Fruit fly (Drosophila melanogaster) whole organism, embryonic: Measurements from ENCODE around the gene bsk.

ENCODE experiments used
- Abd-B ChIP-seq: fragments of 200-800 bp; sonication (Bioruptor generic); optimal IDR thresholded peaks from 2 replicates; lab custom pipeline; 2018; ENCODE audit warnings: missing biosample characterization, mild to moderate bottlenecking, missing genetic modification characterization, moderate library complexity
- Ada2b ChIP-seq: fragments of 200-800 bp; sonication (Bioruptor generic); IDR thresholded peaks from 2 replicates; pipeline ENCODE4 v1.3.6; 2022; ENCODE audit warnings: missing biosample characterization, missing genetic modification characterization
- BEAF-32 ChIP-seq: fragments of 200-800 bp; sonication (Bioruptor generic); optimal IDR thresholded peaks from 3 replicates; lab custom pipeline; 2017; ENCODE audit warnings: missing biosample characterization, missing genetic modification characterization, mild to moderate bottlenecking, moderate library complexity, missing genetic modification reagents
- Bgb ChIP-seq: fragments of 200-800 bp; sonication (Bioruptor generic); IDR thresholded peaks from 2 replicates; pipeline ENCODE4 v1.3.6; 2022; ENCODE audit warnings: missing biosample characterization, missing genetic modification characterization; ENCODE audit not compliant: partially characterized antibody
- CG10274 ChIP-seq: fragments of 200-800 bp; sonication (Bioruptor generic); optimal IDR thresholded peaks from 3 replicates; lab custom pipeline; 2017; ENCODE audit warnings: missing biosample characterization, mild to moderate bottlenecking, missing genetic modification characterization
- CG11696 ChIP-seq: fragments of 200-800 bp; sonication (Bioruptor generic); IDR thresholded peaks from 2 replicates; pipeline ENCODE4 v1.3.6; 2022; ENCODE audit warnings: missing biosample characterization, missing genetic modification characterization
- CG12071 ChIP-seq: fragments of 200-800 bp; sonication (Bioruptor generic); optimal IDR thresholded peaks from 3 replicates; lab custom pipeline; 2018; ENCODE audit warnings: missing biosample characterization, mild to moderate bottlenecking, missing genetic modification characterization
- CG12219 ChIP-seq: fragments of 200-800 bp; sonication (Bioruptor generic); optimal IDR thresholded peaks from 3 replicates; lab custom pipeline; 2018; ENCODE audit warnings: missing biosample characterization, mild to moderate bottlenecking, missing genetic modification characterization
- CG12391 ChIP-seq: fragments of 200-800 bp; sonication (Bioruptor generic); optimal IDR thresholded peaks from 3 replicates; lab custom pipeline; 2018; ENCODE audit warnings: missing biosample characterization, mild to moderate bottlenecking, missing genetic modification characterization, moderate library complexity
- CG13287 ChIP-seq: fragments of 200-800 bp; sonication (Bioruptor generic); IDR thresholded peaks from 2 replicates; pipeline ENCODE4 v1.3.6; 2022; ENCODE audit warnings: missing biosample characterization, missing genetic modification characterization; ENCODE audit not compliant: partially characterized antibody
- CG13424 ChIP-seq: fragments of 200-800 bp; sonication (Bioruptor generic); optimal IDR thresholded peaks from 2 replicates; lab custom pipeline; 2019; ENCODE audit warnings: missing biosample characterization, mild to moderate bottlenecking, missing genetic modification characterization, moderate library complexity
- CG1602 ChIP-seq: fragments of 200-800 bp; sonication (Bioruptor generic); optimal IDR thresholded peaks from 3 replicates; lab custom pipeline; 2016; ENCODE audit warnings: missing biosample characterization, missing genetic modification characterization
- CG17612 ChIP-seq: fragments of 200-800 bp; sonication (Bioruptor generic); IDR thresholded peaks from 2 replicates; pipeline ENCODE4 v1.3.6; 2022; ENCODE audit warnings: missing biosample characterization, missing genetic modification characterization
- CG18262 ChIP-seq: fragments of 200-800 bp; optimal IDR thresholded peaks from 3 replicates; lab custom pipeline; 2019; ENCODE audit warnings: missing biosample characterization, mild to moderate bottlenecking, missing genetic modification characterization, moderate library complexity
- CG33557 ChIP-seq: fragments of 200-800 bp; sonication (Bioruptor generic); optimal IDR thresholded peaks from 2 replicates; lab custom pipeline; 2019; ENCODE audit warnings: missing biosample characterization, mild to moderate bottlenecking, missing genetic modification characterization, moderate library complexity
- CG3726 ChIP-seq: fragments of 200-800 bp; sonication (Bioruptor generic); IDR thresholded peaks from 3 replicates; pipeline ENCODE4, ENCODE4 v1.3.6; 2022; ENCODE audit warnings: missing biosample characterization, missing genetic modification characterization
- CG4404 ChIP-seq: fragments of 200-800 bp; sonication (Bioruptor generic); IDR thresholded peaks from 2 replicates; pipeline ENCODE4 v1.3.6; 2022; ENCODE audit warnings: missing biosample characterization, missing genetic modification characterization
- CG7357 ChIP-seq: fragments of 200-800 bp; sonication (Bioruptor generic); IDR thresholded peaks from 3 replicates; pipeline ENCODE4 v1.3.6; 2022; ENCODE audit warnings: missing biosample characterization, missing genetic modification characterization
- CG8478 ChIP-seq: fragments of >200 bp; optimal IDR thresholded peaks from 2 replicates; lab custom pipeline; 2018
- CG9817 ChIP-seq: fragments of 200-800 bp; sonication (Bioruptor generic); optimal IDR thresholded peaks from 2 replicates; lab custom pipeline; 2018; ENCODE audit warnings: missing biosample characterization, mild to moderate bottlenecking, missing genetic modification characterization, moderate library complexity
- CHES-1-like ChIP-seq: fragments of 200-800 bp; sonication (Bioruptor generic); optimal IDR thresholded peaks from 2 replicates; lab custom pipeline; 2016; ENCODE audit warnings: missing biosample characterization, missing genetic modification characterization
- CkIIα-i1 ChIP-seq: fragments of 200-800 bp; sonication (Bioruptor generic); IDR thresholded peaks from 2 replicates; pipeline ENCODE4 v1.3.6; 2022; ENCODE audit warnings: missing biosample characterization, missing genetic modification characterization
- Dip2 ChIP-seq: fragments of 200-800 bp; sonication (Bioruptor generic); IDR thresholded peaks from 2 replicates; pipeline ENCODE4 v1.3.6; 2022; ENCODE audit warnings: missing biosample characterization, missing genetic modification characterization
- Dip3 ChIP-seq: fragments of 200-800 bp; sonication (Bioruptor generic); optimal IDR thresholded peaks from 3 replicates; lab custom pipeline; 2016; ENCODE audit warnings: missing biosample characterization, missing genetic modification characterization
- Dref ChIP-seq: fragments of 200-800 bp; sonication (Bioruptor generic); IDR thresholded peaks from 2 replicates; pipeline ENCODE4 v1.3.6; 2022; ENCODE audit warnings: missing biosample characterization, missing genetic modification characterization
- E2f1 ChIP-seq: fragments of 200-800 bp; sonication (Bioruptor generic); IDR thresholded peaks from 2 replicates; pipeline ENCODE4 v1.3.6; 2022; ENCODE audit warnings: missing biosample characterization, missing genetic modification characterization
- Elba2 ChIP-seq: fragments of 200-800 bp; sonication (Bioruptor generic); optimal IDR thresholded peaks from 3 replicates; lab custom pipeline; 2016; ENCODE audit warnings: missing biosample characterization, missing genetic modification characterization
- GATAe ChIP-seq: fragments of 200-800 bp; sonication (Bioruptor generic); conservative IDR thresholded peaks from 2 replicates; pipeline ENCODE4 v1.3.6; 2022; ENCODE audit warnings: missing biosample characterization, missing genetic modification characterization
- Hand ChIP-seq: fragments of 200-800 bp; sonication (Bioruptor generic); optimal IDR thresholded peaks from 2 replicates; lab custom pipeline; 2017; ENCODE audit warnings: mild to moderate bottlenecking, missing biosample characterization, missing genetic modification reagents, missing genetic modification characterization
- Hsf ChIP-seq: fragments of 200-800 bp; sonication (Bioruptor generic); optimal IDR thresholded peaks from 3 replicates; lab custom pipeline; 2016; ENCODE audit warnings: missing biosample characterization, missing genetic modification characterization
- MBD-R2 ChIP-seq: fragments of 200-800 bp; sonication (Bioruptor generic); IDR thresholded peaks from 2 replicates; pipeline ENCODE4 v1.3.6; 2022; ENCODE audit warnings: missing biosample characterization, missing genetic modification characterization
- Oli ChIP-seq: fragments of 200-800 bp; sonication (Bioruptor generic); optimal IDR thresholded peaks from 2 replicates; lab custom pipeline; 2018; ENCODE audit warnings: missing biosample characterization, mild to moderate bottlenecking, missing genetic modification characterization, moderate library complexity
- Pdp1 ChIP-seq, 2 experiments: fragments of 200-800 bp; sonication (Bioruptor generic); optimal IDR thresholded peaks; 3 replicates each; lab custom pipeline; 2016; ENCODE audit warnings: missing biosample characterization in 2 of 2, missing genetic modification characterization in 2 of 2, mild to moderate bottlenecking in 1 of 2, moderate library complexity in 1 of 2
- Ravus ChIP-seq: fragments of 200-800 bp; sonication (Bioruptor generic); IDR thresholded peaks from 2 replicates; pipeline ENCODE4 v1.3.6; 2022; ENCODE audit warnings: missing biosample characterization, missing genetic modification characterization
- Spps ChIP-seq: fragments of 200-800 bp; sonication (Bioruptor generic); optimal IDR thresholded peaks from 2 replicates; lab custom pipeline; 2018; ENCODE audit warnings: missing biosample characterization, mild to moderate bottlenecking, missing genetic modification characterization
- Ssrp ChIP-seq: fragments of 200-800 bp; sonication (Bioruptor generic); optimal IDR thresholded peaks from 2 replicates; lab custom pipeline; 2018; ENCODE audit warnings: missing biosample characterization, mild to moderate bottlenecking, missing genetic modification characterization, moderate library complexity
- az2 ChIP-seq: fragments of 200-800 bp; sonication (Bioruptor generic); optimal IDR thresholded peaks from 3 replicates; lab custom pipeline; 2016; ENCODE audit warnings: missing biosample characterization, missing genetic modification characterization
- btn ChIP-seq: fragments of 200-800 bp; sonication (Bioruptor generic); optimal IDR thresholded peaks from 2 replicates; lab custom pipeline; 2016; ENCODE audit warnings: missing biosample characterization, missing genetic modification characterization
- corto ChIP-seq: fragments of 200-800 bp; sonication (Bioruptor generic); optimal IDR thresholded peaks from 2 replicates; lab custom pipeline; 2016; ENCODE audit warnings: missing biosample characterization, mild to moderate bottlenecking, missing genetic modification characterization, moderate library complexity
- crc ChIP-seq: fragments of 200-800 bp; sonication (Bioruptor generic); optimal IDR thresholded peaks from 2 replicates; lab custom pipeline; 2016; ENCODE audit warnings: missing biosample characterization, missing genetic modification characterization
- gem ChIP-seq: fragments of 200-800 bp; sonication (Bioruptor generic); optimal IDR thresholded peaks from 2 replicates; lab custom pipeline; 2019; ENCODE audit warnings: missing biosample characterization, mild to moderate bottlenecking, missing genetic modification characterization, moderate library complexity
- jumu ChIP-seq: fragments of 200-800 bp; sonication (Bioruptor generic); optimal IDR thresholded peaks from 3 replicates; lab custom pipeline; 2016; ENCODE audit warnings: missing biosample characterization, missing genetic modification characterization
- onecut ChIP-seq: fragments of 200-800 bp; sonication (Bioruptor generic); IDR thresholded peaks from 2 replicates; pipeline ENCODE4 v1.3.6; 2022; ENCODE audit warnings: missing biosample characterization, missing genetic modification characterization
- prd ChIP-seq, 3 experiments: fragments of >200 bp in 2 of 3; fragments of 200-800 bp in 1 of 3; sonication (Bioruptor generic) in 1 of 3; optimal IDR thresholded peaks in 2 of 3; IDR thresholded peaks in 1 of 3; 2 replicates in 2 of 3; 3 replicates in 1 of 3; pipeline versions ENCODE4 v1.3.6 to Lab custom; 2017 to 2022; ENCODE audit warnings: missing biosample characterization in 1 of 3, missing genetic modification characterization in 1 of 3
- pros ChIP-seq: fragments of 200-800 bp; sonication (Bioruptor generic); optimal IDR thresholded peaks from 3 replicates; lab custom pipeline; 2019; ENCODE audit warnings: missing biosample characterization, mild to moderate bottlenecking, missing genetic modification characterization, moderate library complexity
- ranshi ChIP-seq: fragments of 200-800 bp; sonication (Bioruptor generic); IDR thresholded peaks from 2 replicates; pipeline ENCODE4 v1.3.6; 2022; ENCODE audit warnings: missing biosample characterization, missing genetic modification characterization
- sd ChIP-seq: fragments of 200-800 bp; sonication (Bioruptor generic); optimal IDR thresholded peaks from 3 replicates; lab custom pipeline; 2018; ENCODE audit warnings: missing biosample characterization, mild to moderate bottlenecking, missing genetic modification characterization, moderate library complexity
- tin ChIP-seq: fragments of 200-800 bp; sonication (Bioruptor generic); optimal IDR thresholded peaks from 3 replicates; lab custom pipeline; 2016; ENCODE audit warnings: missing biosample characterization, missing genetic modification characterization
- tll ChIP-seq, 2 experiments: fragments of 200-800 bp in 1 of 2; fragments of >200 bp in 1 of 2; sonication (Bioruptor generic) in 1 of 2; optimal IDR thresholded peaks; 2 replicates each; lab custom pipeline; 2017 to 2019; ENCODE audit warnings: missing biosample characterization in 2 of 2, missing genetic modification characterization in 2 of 2, mild to moderate bottlenecking in 1 of 2, moderate library complexity in 1 of 2
- unpg ChIP-seq: fragments of 200-800 bp; sonication (Bioruptor generic); optimal IDR thresholded peaks from 3 replicates; lab custom pipeline; 2018; ENCODE audit warnings: missing biosample characterization, mild to moderate bottlenecking, missing genetic modification characterization, moderate library complexity

The bsk gene

dm6 chr2L:10299077-10299809 lies 48.9 kb upstream of the bsk start (continued):
- no peak for TF ChIP-seq tll (GFP tag; optimal IDR thresholded peaks at IDR 0.05; lab: Kevin White, UChicago)
- TF ChIP-seq tin (GFP tag; lab: Kevin White, UChicago): no peak
- no peak for TF ChIP-seq E2f1 (GFP tag; lab: Robert Waterston, UW)
- TF ChIP-seq Ssrp: peak; percentile 17
- TF ChIP-seq Ada2b (GFP tag; lab: Robert Waterston, UW): no peak
- no peak for TF ChIP-seq corto
- peak; percentile 62 for TF ChIP-seq onecut (GFP tag; lab: Robert Waterston, UW)
- TF ChIP-seq BEAF-32 (GFP tag; lab: Kevin White, UChicago): no peak
- no peak for TF ChIP-seq crc
- no peak for TF ChIP-seq prd (optimal IDR thresholded peaks at IDR 0.05; lab: Kevin White, UChicago)
- no peak for TF ChIP-seq prd (GFP tag; IDR thresholded peaks at IDR 0.05; lab: Robert Waterston, UW)
- TF ChIP-seq GATAe: no peak
- no peak for TF ChIP-seq pros (GFP tag; lab: Kevin White, UChicago)
- TF ChIP-seq az2: no peak
- no peak for TF ChIP-seq CG17612
- TF ChIP-seq Dip2 (GFP tag; lab: Robert Waterston, UW): no peak
- TF ChIP-seq CG4404: no peak
- TF ChIP-seq CG33557 (GFP tag; lab: Kevin White, UChicago): no peak
- no peak for TF ChIP-seq jumu
- peak; percentile 13 for TF ChIP-seq CG13424
- TF ChIP-seq CG11696 (GFP tag; lab: Robert Waterston, UW): no peak
- TF ChIP-seq Elba2: no peak
- TF ChIP-seq CG1602 (GFP tag; lab: Kevin White, UChicago): no peak
- peak; percentile 62 for TF ChIP-seq gem (tag; lab: Kevin White, UChicago)
- TF ChIP-seq Hand (GFP tag; lab: Kevin White, UChicago): no peak
- no peak for TF ChIP-seq CG7357 (GFP tag; lab: Robert Waterston, UW)
- peak; percentile 0 for TF ChIP-seq CG18262 (tag; lab: Kevin White, UChicago)
- TF ChIP-seq Bgb (GFP tag; lab: Robert Waterston, UW): no peak
- TF ChIP-seq ranshi (GFP tag; lab: Robert Waterston, UW): no peak
- no peak for TF ChIP-seq btn (GFP tag; lab: Kevin White, UChicago)
- no peak for TF ChIP-seq CG3726 (GFP tag; lab: Robert Waterston, UW)
- TF ChIP-seq Dref: no peak
- TF ChIP-seq CG10274 (GFP tag; lab: Kevin White, UChicago): no peak
- TF ChIP-seq Spps (tag; lab: Kevin White, UChicago): no peak
- TF ChIP-seq CG9817 (tag; lab: Kevin White, UChicago): no peak
- peak; percentile 17 for TF ChIP-seq Oli (tag; lab: Kevin White, UChicago)
- TF ChIP-seq Abd-B (GFP tag; lab: Kevin White, UChicago): no peak
- TF ChIP-seq CG12071: no peak
- no peak for TF ChIP-seq MBD-R2 (GFP tag; lab: Robert Waterston, UW)
- TF ChIP-seq Dip3: no peak
- no peak for TF ChIP-seq CG8478 (lab: Kevin White, UChicago)
- TF ChIP-seq sd (tag; lab: Kevin White, UChicago): no peak
- peak; percentile 17 for TF ChIP-seq CG12219 (GFP tag; lab: Kevin White, UChicago)
- no peak for TF ChIP-seq CkIIα-i1 (GFP tag; lab: Robert Waterston, UW)
- no peak for TF ChIP-seq Ravus
- TF ChIP-seq Pdp1 (GFP tag; optimal IDR thresholded peaks at IDR 0.05; lab: Kevin White, UChicago): no peak
- TF ChIP-seq Hsf (GFP tag; lab: Kevin White, UChicago): no peak
- 0 out of 2 replicates have a peak, but pooled peaks have one; percentile 50 for TF ChIP-seq CG13287 (GFP tag; lab: Robert Waterston, UW)
- peak; percentile 30 for TF ChIP-seq unpg
- TF ChIP-seq CG12391: peak; percentile 23
- TF ChIP-seq CHES-1-like: no peak
